Fruit fly (Drosophila melanogaster): ENCODE data around the gene Uros2.

The Uros2 gene

DNA sequence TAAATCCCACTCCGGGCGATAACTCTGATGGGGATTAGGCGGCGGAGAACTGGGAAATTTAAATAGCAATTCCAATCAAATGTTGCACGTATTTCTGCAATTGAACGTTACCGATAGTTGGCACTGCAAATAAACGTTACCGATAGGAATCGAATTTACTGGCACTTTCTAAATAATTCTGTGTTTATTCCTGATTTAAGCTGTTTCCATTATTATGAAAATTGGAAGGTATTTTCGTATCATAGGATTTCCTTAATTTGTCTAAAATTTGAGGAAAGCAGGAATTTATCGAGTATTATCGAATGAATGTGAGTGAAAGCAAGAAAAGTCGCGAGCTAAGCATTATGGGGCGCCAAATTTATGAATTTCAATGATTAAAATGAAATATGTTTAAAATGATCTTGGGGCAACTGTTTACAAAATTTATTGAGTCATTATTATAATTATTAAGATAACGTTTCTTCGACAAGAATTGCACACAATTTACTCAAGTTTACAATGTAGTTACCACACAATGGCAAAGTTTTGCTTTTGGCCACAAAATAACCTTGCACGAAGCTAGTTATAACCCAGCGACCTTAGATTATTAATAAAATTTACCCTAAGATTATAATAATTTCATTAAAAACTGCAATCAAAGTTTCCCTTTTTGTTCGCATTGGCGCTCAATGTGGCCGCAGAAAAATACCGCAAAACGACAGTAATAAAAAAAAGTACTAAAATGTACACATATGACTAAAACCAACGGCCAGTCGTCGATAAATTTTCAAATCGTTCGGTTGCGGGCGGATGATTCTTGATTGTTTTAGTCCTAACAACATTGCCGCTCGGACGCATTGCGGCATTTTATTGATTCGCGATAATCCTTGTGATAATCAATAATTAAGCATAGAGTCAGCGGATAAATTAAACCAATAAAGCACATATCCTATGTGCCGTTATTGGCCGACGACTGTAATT is 15.5 kb downstream of the Uros2 start, which contains the start of gene alpha-Man-IIb (continued):
- peak in 1 of 2 experiments; percentile 5 for TF ChIP-seq insv (GFP tag; optimal IDR thresholded peaks at IDR 0.05)
- TF ChIP-seq z (GFP tag; IDR thresholded peaks at IDR 0.05), result no peak
- TF ChIP-seq Kr (GFP tag; optimal IDR thresholded peaks at IDR 0.05), result no peak
- no peak for TF ChIP-seq CG10543 (GFP tag; optimal IDR thresholded peaks at IDR 0.05)
- TF ChIP-seq CG12155 (GFP tag; optimal IDR thresholded peaks at IDR 0.05), result no peak
- TF ChIP-seq Doc3 (GFP tag; IDR thresholded peaks at IDR 0.05; ENCODE audit: partially characterized antibody), result peak; percentile 92
- no peak for TF ChIP-seq CG12071 (GFP tag; optimal IDR thresholded peaks at IDR 0.05)
- TF ChIP-seq ken (GFP tag; IDR thresholded peaks at IDR 0.05), result no peak
- no peak for TF ChIP-seq Sox100B (GFP tag; optimal IDR thresholded peaks at IDR 0.05)
- no peak for TF ChIP-seq h (optimal IDR thresholded peaks at IDR 0.05)
- no peak for TF ChIP-seq CG10979 (tag; optimal IDR thresholded peaks at IDR 0.05)
- TF ChIP-seq schlank (tag; optimal IDR thresholded peaks at IDR 0.05), result no peak
- TF ChIP-seq eve (GFP tag; optimal IDR thresholded peaks at IDR 0.05), result no peak
- TF ChIP-seq CG2129 (GFP tag; IDR thresholded peaks at IDR 0.05; ENCODE audit: partially characterized antibody), result peak; percentile 58; the same call in 1 of the 2 replicates
- TF ChIP-seq sens-2 (GFP tag; IDR thresholded peaks at IDR 0.05), result no peak
- no peak for TF ChIP-seq pum (GFP tag; optimal IDR thresholded peaks at IDR 0.05)
- TF ChIP-seq Hr51 (GFP tag; optimal IDR thresholded peaks at IDR 0.05), result peak in 1 of 2 experiments; percentile 52
- TF ChIP-seq lab (GFP tag; optimal IDR thresholded peaks at IDR 0.05), result no peak
- peak; percentile 52 for TF ChIP-seq vvl (GFP tag; IDR thresholded peaks at IDR 0.05)
- TF ChIP-seq gsb (GFP tag; IDR thresholded peaks at IDR 0.05), result no peak
- peak; percentile 29 for TF ChIP-seq CG34376 (GFP tag; optimal IDR thresholded peaks at IDR 0.05)
- no peak for TF ChIP-seq CG10959 (GFP tag; IDR thresholded peaks at IDR 0.05)
- peak; percentile 48 for TF ChIP-seq CG14710 (tag; optimal IDR thresholded peaks at IDR 0.05)
- no peak for TF ChIP-seq mld (GFP tag; IDR thresholded peaks at IDR 0.05; ENCODE audit: partially characterized antibody)
- TF ChIP-seq eyg (GFP tag; optimal IDR thresholded peaks at IDR 0.05), result no peak
- no peak for TF ChIP-seq Fer3 (tag; optimal IDR thresholded peaks at IDR 0.05)
- no peak for TF ChIP-seq CG13123 (GFP tag; optimal IDR thresholded peaks at IDR 0.05)

DNA sequence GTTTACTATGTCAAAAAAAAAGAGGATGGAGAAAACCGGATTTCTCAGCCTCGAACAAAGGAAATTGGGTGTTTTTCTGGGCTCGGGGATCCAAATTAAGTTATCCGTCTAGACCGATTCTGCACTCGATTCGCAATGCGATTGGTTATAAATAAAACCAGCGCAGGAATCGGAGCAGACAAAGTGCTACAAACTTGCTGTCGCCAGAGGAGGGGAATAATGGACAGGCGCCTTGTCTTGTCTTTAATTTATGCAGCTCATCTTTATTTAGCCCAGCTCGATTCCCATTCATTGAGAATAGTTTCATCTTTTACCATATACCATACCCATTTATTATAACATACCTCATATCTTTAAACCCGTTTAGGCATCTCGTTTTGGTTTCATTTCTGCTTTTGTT is 16.4 kb downstream of the Uros2 start:
- TF ChIP-seq pan (optimal IDR thresholded peaks at IDR 0.05) (no peak), pan (GFP tag; optimal IDR thresholded peaks at IDR 0.05 in 1 of 2, IDR thresholded peaks at IDR 0.05 in 1 of 2) (peak in 1 of 2 experiments; percentile 13), gem (tag; optimal IDR thresholded peaks at IDR 0.05) (no peak)

DNA sequence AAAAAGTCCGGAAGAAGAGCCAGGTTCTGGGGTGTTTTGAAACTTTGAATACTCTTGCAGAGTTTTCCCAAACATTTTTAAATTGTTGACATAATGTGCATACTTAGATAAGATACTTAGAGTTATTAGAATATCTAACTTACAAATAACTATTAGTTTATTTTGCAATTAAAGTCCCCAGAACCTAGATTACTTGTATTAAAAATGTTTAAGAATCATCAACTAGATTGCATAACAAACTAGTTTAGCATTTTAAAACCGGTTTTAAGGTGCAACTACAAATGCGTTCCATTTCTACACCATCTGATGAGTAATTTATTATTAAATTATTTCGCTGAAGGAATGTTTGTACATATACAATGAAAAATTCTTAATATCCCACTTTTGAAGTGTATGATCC is 18.0 kb downstream of the Uros2 start:
- TF ChIP-seq D19A (tag; optimal IDR thresholded peaks at IDR 0.05) (peak; percentile 68), so (GFP tag; IDR thresholded peaks at IDR 0.05) (no peak)

DNA sequence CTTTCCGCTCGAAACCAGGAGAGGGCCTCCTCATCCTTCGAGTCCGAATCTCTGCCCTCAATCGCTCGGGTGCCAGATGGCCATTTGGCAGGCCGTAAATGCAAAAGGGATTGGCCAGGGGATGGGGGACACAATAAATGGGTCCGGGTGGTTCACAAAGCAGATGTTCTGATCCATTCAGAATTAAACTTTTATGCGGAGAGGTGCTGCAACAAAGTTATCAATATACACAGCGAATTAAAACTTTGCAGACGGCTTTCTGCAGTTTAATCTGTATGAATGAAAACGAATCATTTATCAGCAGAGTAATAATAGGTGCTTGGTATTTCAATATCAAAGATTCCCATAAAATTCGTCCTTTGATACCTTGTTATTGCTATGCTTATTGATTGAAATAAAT is 19.0 kb downstream of the Uros2 start:
- TF ChIP-seq Hsf (GFP tag; optimal IDR thresholded peaks at IDR 0.05) (no peak), abd-A (tag; optimal IDR thresholded peaks at IDR 0.05) (peak; percentile 32), CG3281 (GFP tag; optimal IDR thresholded peaks at IDR 0.05) (no peak)

Data from whole organism, embryonic.